Fruit fly (Drosophila melanogaster): ENCODE results near the gene CG2061.

The CG2061 gene

DNA sequence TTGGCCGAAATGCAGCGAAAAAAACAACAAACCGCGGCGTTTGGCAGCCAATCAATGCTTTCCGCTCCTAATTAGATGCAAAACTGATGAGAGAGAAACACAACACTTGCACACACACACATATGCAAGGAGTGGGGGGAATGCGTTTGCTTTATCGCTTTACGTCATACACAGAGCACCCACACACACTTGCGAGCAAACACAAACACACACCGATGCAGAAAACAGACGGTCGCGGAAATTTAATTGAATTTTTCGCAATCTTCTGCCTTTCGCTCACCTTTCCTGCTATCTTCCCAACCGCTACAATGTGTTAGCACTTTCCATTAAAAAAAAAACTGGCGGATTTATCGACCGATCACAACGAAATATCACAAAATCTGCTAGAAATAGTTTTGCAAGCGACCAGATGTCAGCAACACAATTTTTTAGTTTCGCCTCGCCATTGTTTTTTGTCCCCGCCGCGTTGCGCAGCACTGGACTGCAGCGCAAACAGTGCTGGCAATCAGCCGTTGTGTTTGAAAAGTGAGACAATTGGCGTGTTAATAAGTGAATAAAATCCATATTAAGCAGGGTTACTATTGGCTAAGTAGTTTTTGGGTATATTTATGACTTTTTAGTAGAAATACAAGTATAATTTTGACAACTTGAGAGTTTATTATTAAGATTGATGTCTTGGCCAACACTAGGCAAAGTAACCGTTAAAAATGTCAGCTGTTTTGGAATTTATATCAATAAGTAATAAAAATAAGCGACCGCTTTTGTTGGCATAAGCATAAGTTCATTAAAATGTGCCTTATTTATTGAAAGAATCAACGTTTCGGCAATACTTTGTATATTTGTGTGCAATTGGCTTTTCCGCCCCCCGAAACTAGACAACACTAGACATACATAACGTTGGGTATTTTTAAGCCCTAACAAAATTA lies 44.6 kb downstream of the CG2061 start, which contains the start of gene Klp10A (continued):
- TF ChIP-seq phol (tag; optimal IDR thresholded peaks at IDR 0.05), result peak; percentile 93
- TF ChIP-seq Myb (GFP tag; optimal IDR thresholded peaks at IDR 0.05), result peak; percentile 93
- TF ChIP-seq cg (GFP tag; optimal IDR thresholded peaks at IDR 0.05), result peak; percentile 91
- TF ChIP-seq HmgZ (tag; optimal IDR thresholded peaks at IDR 0.05), result peak; percentile 22
- peak; percentile 75 for TF ChIP-seq CG8478 (optimal IDR thresholded peaks at IDR 0.05)
- TF ChIP-seq gro (GFP tag; optimal IDR thresholded peaks at IDR 0.05), result peak; percentile 31
- peak; percentile 31 for TF ChIP-seq CG1603 (tag; optimal IDR thresholded peaks at IDR 0.05)
- TF ChIP-seq CG10267 (tag; optimal IDR thresholded peaks at IDR 0.05), result peak; percentile 87
- TF ChIP-seq sug (tag; optimal IDR thresholded peaks at IDR 0.05), result no peak
- no peak for TF ChIP-seq nau (GFP tag; optimal IDR thresholded peaks at IDR 0.05)
- peak; percentile 18 for TF ChIP-seq Side (GFP tag; optimal IDR thresholded peaks at IDR 0.05)
- peak; percentile 14 for TF ChIP-seq Antp (GFP tag; optimal IDR thresholded peaks at IDR 0.05)
- peak; percentile 14 for TF ChIP-seq zfh2 (GFP tag; optimal IDR thresholded peaks at IDR 0.05)
- TF ChIP-seq sqz (GFP tag; optimal IDR thresholded peaks at IDR 0.05), result no peak
- peak; percentile 44; the same call in 1 of the 2 replicates for TF ChIP-seq Rfx (GFP tag; IDR thresholded peaks at IDR 0.05)
- TF ChIP-seq Rx (GFP tag; IDR thresholded peaks at IDR 0.05), result 0 out of 2 replicates have a peak, but pooled peaks have one; percentile 23
- no peak for TF ChIP-seq Dek (tag; optimal IDR thresholded peaks at IDR 0.05)
- peak; percentile 7 for TF ChIP-seq nom (GFP tag; optimal IDR thresholded peaks at IDR 0.05)
- peak; percentile 24 for TF ChIP-seq Chrac-16 (GFP tag; optimal IDR thresholded peaks at IDR 0.05)
- peak; percentile 3 for TF ChIP-seq ab (GFP tag; optimal IDR thresholded peaks at IDR 0.05)
- peak; percentile 11 for TF ChIP-seq CG1647 (GFP tag; optimal IDR thresholded peaks at IDR 0.05)
- no peak for TF ChIP-seq D (optimal IDR thresholded peaks at IDR 0.05)
- TF ChIP-seq D (GFP tag; optimal IDR thresholded peaks at IDR 0.05), result peak; percentile 23
- TF ChIP-seq chinmo (GFP tag; IDR thresholded peaks at IDR 0.05; ENCODE audit: partially characterized antibody), result 0 out of 4 replicates have a peak, but pooled peaks have one; percentile 47
- peak; percentile 42 for TF ChIP-seq mam (GFP tag; optimal IDR thresholded peaks at IDR 0.05)
- TF ChIP-seq knrl (GFP tag; IDR thresholded peaks at IDR 0.05; ENCODE audit: partially characterized antibody), result no peak
- no peak for TF ChIP-seq CG18619 (GFP tag; optimal IDR thresholded peaks at IDR 0.05)
- TF ChIP-seq Dp (GFP tag; optimal IDR thresholded peaks at IDR 0.05), result peak; percentile 16
- peak; percentile 33 for TF ChIP-seq E2f2 (GFP tag; IDR thresholded peaks at IDR 0.05)
- peak; percentile 21; the same call in 1 of the 2 replicates for TF ChIP-seq CG11247 (GFP tag; IDR thresholded peaks at IDR 0.05)
- TF ChIP-seq Tbp (GFP tag; optimal IDR thresholded peaks at IDR 0.05), result no peak
- TF ChIP-seq CG9932 (GFP tag; IDR thresholded peaks at IDR 0.05), result peak; percentile 54
- TF ChIP-seq HHEX (GFP tag; optimal IDR thresholded peaks at IDR 0.05), result peak; percentile 7
- TF ChIP-seq dmrt11E (tag; optimal IDR thresholded peaks at IDR 0.05), result no peak
- peak; percentile 9; the same call in 1 of the 2 replicates for TF ChIP-seq vvl (GFP tag; IDR thresholded peaks at IDR 0.05)
- TF ChIP-seq ro (GFP tag; IDR thresholded peaks at IDR 0.05), result no peak
- peak; percentile 47 for TF ChIP-seq CG17186 (GFP tag; optimal IDR thresholded peaks at IDR 0.05)
- TF ChIP-seq lbe (GFP tag; optimal IDR thresholded peaks at IDR 0.05), result peak; percentile 48
- TF ChIP-seq jumu (GFP tag; optimal IDR thresholded peaks at IDR 0.05), result peak; percentile 3
- TF ChIP-seq CG14710 (tag; optimal IDR thresholded peaks at IDR 0.05), result no peak
- TF ChIP-seq lilli (GFP tag; optimal IDR thresholded peaks at IDR 0.05), result peak; percentile 28
- no peak for TF ChIP-seq Vsx1 (GFP tag; optimal IDR thresholded peaks at IDR 0.05)
- TF ChIP-seq CG4854 (GFP tag; optimal IDR thresholded peaks at IDR 0.05), result peak; percentile 1
- TF ChIP-seq CG3281 (GFP tag; optimal IDR thresholded peaks at IDR 0.05), result peak; percentile 20
- peak; percentile 33 for TF ChIP-seq CG30403 (GFP tag; optimal IDR thresholded peaks at IDR 0.05)
- TF ChIP-seq dpn (GFP tag; optimal IDR thresholded peaks at IDR 0.05), result peak in 1 of 2 experiments; percentile 35
- TF ChIP-seq CG7556 (GFP tag; optimal IDR thresholded peaks at IDR 0.05), result peak; percentile 4
- peak; percentile 2 for TF ChIP-seq CG13624 (GFP tag; optimal IDR thresholded peaks at IDR 0.05)
- peak; percentile 54 for TF ChIP-seq MESR4 (GFP tag; optimal IDR thresholded peaks at IDR 0.05)

Measured in whole organism, embryonic.